Worm (Caenorhabditis elegans) whole organism, early embryonic: ENCODE results near the gene F07F6.4.

Experiments
- B0310.2 ChIP-seq: sonication (generic microtip); optimal IDR thresholded peaks from 2 replicates; lab custom pipeline; 2016; ENCODE audit warnings: mild to moderate bottlenecking, missing genetic modification characterization, missing compliant biosample characterization
- F13C5.2 ChIP-seq: sonication (generic microtip); optimal IDR thresholded peaks from 2 replicates; lab custom pipeline; 2017; ENCODE audit warnings: mild to moderate bottlenecking, missing genetic modification characterization, inconsistent platforms, missing compliant biosample characterization
- aly-1 ChIP-seq: sonication (generic microtip); optimal IDR thresholded peaks from 2 replicates; lab custom pipeline; 2016; ENCODE audit warnings: missing genetic modification characterization, missing compliant biosample characterization
- ama-1 ChIP-seq: fragments of 150-350 bp; optimal IDR thresholded peaks from 2 replicates; lab custom pipeline; 2014
- ceh-13 ChIP-seq: fragments of 200-800 bp; sonication (Bioruptor generic); optimal IDR thresholded peaks from 2 replicates; lab custom pipeline; 2018; ENCODE audit warnings: mild to moderate bottlenecking, missing genetic modification characterization, missing compliant biosample characterization
- ceh-36 ChIP-seq: sonication (generic microtip); optimal IDR thresholded peaks from 2 replicates; lab custom pipeline; 2016; ENCODE audit warnings: missing genetic modification characterization, inconsistent platforms, missing compliant biosample characterization
- ets-7 ChIP-seq: sonication (generic microtip); optimal IDR thresholded peaks from 2 replicates; lab custom pipeline; 2016; ENCODE audit warnings: missing genotype, missing genetic modification characterization, missing compliant biosample characterization
- flt-1 ChIP-seq: fragments of 200-800 bp; sonication (Bioruptor generic); IDR thresholded peaks from 2 replicates; pipeline ENCODE4 v1.3.6; 2022; ENCODE audit warnings: missing genetic modification characterization, missing compliant biosample characterization
- hmbx-1 ChIP-seq: sonication (generic microtip); optimal IDR thresholded peaks from 2 replicates; lab custom pipeline; 2016; ENCODE audit warnings: mild to moderate bottlenecking, missing genetic modification characterization, missing compliant biosample characterization
- hmg-4 ChIP-seq: fragments of 200-800 bp; sonication (Bioruptor generic); optimal IDR thresholded peaks from 2 replicates; lab custom pipeline; 2018; ENCODE audit warnings: mild to moderate bottlenecking, missing genetic modification characterization, missing compliant biosample characterization
- hnd-1 ChIP-seq: sonication (generic microtip); optimal IDR thresholded peaks from 2 replicates; lab custom pipeline; 2016; ENCODE audit warnings: missing genetic modification characterization, missing compliant biosample characterization
- pes-1 ChIP-seq: fragments of 200-800 bp; sonication (Bioruptor generic); IDR thresholded peaks from 2 replicates; pipeline ENCODE4 v1.3.6; 2022; ENCODE audit warnings: missing genetic modification reagents, missing genetic modification characterization, missing compliant biosample characterization
- scrt-1 ChIP-seq: fragments of 200-800 bp; sonication (Bioruptor generic); IDR thresholded peaks from 2 replicates; pipeline ENCODE4 v1.3.6; 2022; ENCODE audit warnings: missing genetic modification characterization, missing compliant biosample characterization
- sea-1 ChIP-seq: fragments of 200-800 bp; sonication (Bioruptor generic); conservative IDR thresholded peaks from 2 replicates; pipeline ENCODE4 v1.3.6; 2022; ENCODE audit warnings: missing genetic modification characterization, missing compliant biosample characterization
- tbx-11 ChIP-seq: fragments of 200-800 bp; sonication (Bioruptor generic); IDR thresholded peaks from 2 replicates; pipeline ENCODE4 v1.3.6; 2022; ENCODE audit warnings: missing genetic modification characterization, missing compliant biosample characterization
- tbx-37 ChIP-seq: fragments of 200-800 bp; sonication (Bioruptor generic); conservative IDR thresholded peaks from 2 replicates; pipeline ENCODE4 v1.3.6; 2022; ENCODE audit warnings: missing genetic modification reagents, missing genetic modification characterization, missing compliant biosample characterization
- tra-4 ChIP-seq: sonication (generic microtip); optimal IDR thresholded peaks from 2 replicates; lab custom pipeline; 2017; ENCODE audit warnings: missing genetic modification characterization, missing compliant biosample characterization

Gene F07F6.4

DNA sequence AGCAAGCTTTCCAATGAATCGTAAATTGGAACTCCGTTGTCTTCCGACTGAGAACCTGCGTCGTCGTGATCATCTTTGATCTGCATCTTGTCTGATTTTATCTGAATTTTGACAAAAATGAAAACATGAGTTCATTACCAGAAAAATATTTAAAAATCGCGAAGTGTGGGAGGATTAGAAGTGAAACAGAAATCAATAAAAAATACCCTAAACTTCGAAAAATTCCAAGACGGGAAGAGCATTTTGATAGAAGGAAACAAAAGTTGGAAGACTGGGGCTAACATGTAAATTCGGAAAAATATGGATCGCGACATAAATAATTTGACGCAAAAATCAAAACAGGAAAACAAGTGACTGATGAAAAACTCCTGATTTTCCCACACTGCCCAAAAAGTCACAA is 3.7 kb downstream of the F07F6.4 start, which contains the start of gene F07F6.8:
Gene F07F6.8 (minus strand): TSS at position 101 of the 400 bp plus-strand sequence.
- TF ChIP-seq pes-1, result no peak
- no peak for TF ChIP-seq tra-4
- TF ChIP-seq hmbx-1 (tag; lab: Kevin White, UChicago), result no peak
- no peak for TF ChIP-seq tbx-11 (GFP tag; lab: Robert Waterston, UW)
- TF ChIP-seq tbx-37 (GFP tag; lab: Robert Waterston, UW), result no peak
- no peak for TF ChIP-seq B0310.2 (tag; lab: Kevin White, UChicago)
- no peak for TF ChIP-seq hmg-4 (GFP tag; lab: Kevin White, UChicago)
- no peak for TF ChIP-seq hnd-1 (tag; lab: Kevin White, UChicago)
- no peak for TF ChIP-seq F13C5.2 (tag; lab: Kevin White, UChicago)
- no peak for TF ChIP-seq ceh-13 (GFP tag; lab: Kevin White, UChicago)
- no peak for TF ChIP-seq flt-1 (GFP tag; lab: Robert Waterston, UW)
- no peak for TF ChIP-seq aly-1 (tag; lab: Kevin White, UChicago)
- no peak for TF ChIP-seq sea-1 (GFP tag; lab: Robert Waterston, UW)
- no peak for TF ChIP-seq ama-1 (lab: Kevin White, UChicago)
- no peak for TF ChIP-seq ceh-36 (tag; lab: Kevin White, UChicago)
- no peak for TF ChIP-seq ets-7
- TF ChIP-seq scrt-1, result no peak

DNA sequence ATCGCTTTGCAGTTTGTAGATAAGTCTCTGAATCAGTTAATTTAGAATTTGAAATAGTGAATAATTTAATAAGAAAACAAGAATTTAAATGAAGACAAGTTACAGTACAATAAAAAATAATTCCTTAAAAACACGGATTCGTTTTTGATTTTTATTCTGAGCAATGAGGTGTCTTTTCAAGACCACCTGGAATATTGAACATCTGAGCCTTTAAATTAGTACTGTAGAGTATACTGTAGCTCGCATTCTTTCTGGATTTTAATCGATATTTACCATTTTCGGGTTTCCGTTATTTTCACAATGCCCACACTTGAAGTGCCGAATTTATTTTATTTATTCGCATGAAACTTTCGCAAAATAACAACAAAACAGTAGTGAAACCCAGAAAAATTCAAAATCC is 5.5 kb downstream of the F07F6.4 start, which contains the start of gene F07F6.7:
Gene F07F6.7 (minus strand): TSS at position 27 of the 400 bp plus-strand sequence.
- TF ChIP-seq hnd-1 (tag; lab: Kevin White, UChicago) (no peak), scrt-1 (no peak), tra-4 (no peak), hmg-4 (GFP tag; lab: Kevin White, UChicago) (no peak), aly-1 (tag; lab: Kevin White, UChicago) (no peak), flt-1 (GFP tag; lab: Robert Waterston, UW) (no peak), tbx-37 (GFP tag; lab: Robert Waterston, UW) (no peak), ets-7 (no peak), ama-1 (lab: Kevin White, UChicago) (no peak), ceh-36 (tag; lab: Kevin White, UChicago) (no peak), hmbx-1 (tag; lab: Kevin White, UChicago) (no peak), tbx-11 (GFP tag; lab: Robert Waterston, UW) (no peak), ceh-13 (GFP tag; lab: Kevin White, UChicago) (no peak)

DNA sequence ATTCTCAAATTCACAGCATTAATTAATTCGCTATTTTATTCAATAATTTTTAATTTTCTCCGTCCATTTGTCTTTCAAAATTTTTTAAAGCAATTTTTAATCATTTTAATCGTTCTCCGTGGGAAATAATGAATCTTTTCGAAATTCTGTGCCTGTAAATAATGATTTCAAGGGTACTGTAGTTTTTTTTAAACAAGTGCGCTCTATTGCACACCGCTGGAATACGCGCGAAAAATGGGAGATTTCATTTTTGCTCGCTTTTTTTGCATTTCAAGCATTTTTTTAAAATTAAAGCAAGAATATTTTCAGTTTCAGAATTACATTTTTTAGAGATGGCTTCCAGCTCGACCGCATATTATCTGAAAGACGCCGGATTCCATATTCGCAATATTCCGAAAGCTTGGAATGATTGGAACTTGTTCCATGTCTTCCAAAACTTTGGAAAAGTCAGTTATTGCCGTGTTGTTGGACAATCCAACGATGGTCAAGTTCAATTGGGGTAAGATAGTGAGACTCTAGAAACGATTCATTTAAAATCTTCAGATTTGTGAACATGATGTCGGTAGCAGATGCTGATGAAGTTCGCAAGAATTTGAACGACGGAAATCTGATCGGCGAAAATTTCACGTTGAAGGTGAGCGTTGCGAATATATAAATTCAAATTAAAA is 8.3 kb downstream of the F07F6.4 start, which contains the start of gene tofu-6:
Gene tofu-6 (plus strand): TSS at position 302 of the 668 bp plus-strand sequence.
- no peak for TF ChIP-seq tbx-37 (GFP tag; lab: Robert Waterston, UW)
- no peak for TF ChIP-seq hmbx-1 (tag; lab: Kevin White, UChicago)
- TF ChIP-seq ama-1 (lab: Kevin White, UChicago), result peak; percentile 92
- peak; percentile 19 for TF ChIP-seq aly-1 (tag; lab: Kevin White, UChicago)

DNA sequence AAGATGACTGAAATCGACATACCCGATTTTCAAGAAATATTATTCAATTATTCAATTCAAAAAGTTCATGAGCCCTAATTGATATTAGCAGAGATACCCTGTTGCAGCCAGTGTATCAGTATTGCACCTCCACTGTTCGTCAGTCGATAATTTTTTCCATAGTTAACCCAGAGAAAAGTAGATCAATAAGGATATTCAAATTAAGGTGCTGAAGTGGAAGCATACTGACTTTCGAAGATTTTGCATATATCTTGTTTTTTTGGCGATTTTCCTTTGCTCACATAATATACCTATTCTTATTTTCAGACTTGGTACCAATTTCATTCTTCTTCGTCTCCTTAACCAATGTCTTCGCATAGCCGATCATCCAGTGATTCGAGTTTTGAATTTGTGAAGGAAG is 10.4 kb downstream of the F07F6.4 start, which contains the start of gene EEED8.15:
Gene EEED8.15 (plus strand): TSS at position 301 of the 400 bp plus-strand sequence.
- no peak for TF ChIP-seq sea-1 (GFP tag; lab: Robert Waterston, UW)
- no peak for TF ChIP-seq ceh-36 (tag; lab: Kevin White, UChicago)
- no peak for TF ChIP-seq tra-4
- no peak for TF ChIP-seq flt-1 (GFP tag; lab: Robert Waterston, UW)
- no peak for TF ChIP-seq aly-1 (tag; lab: Kevin White, UChicago)
- no peak for TF ChIP-seq scrt-1
- TF ChIP-seq F13C5.2 (tag; lab: Kevin White, UChicago), result no peak
- TF ChIP-seq pes-1, result no peak
- no peak for TF ChIP-seq hmg-4 (GFP tag; lab: Kevin White, UChicago)
- TF ChIP-seq tbx-37 (GFP tag; lab: Robert Waterston, UW), result no peak
- TF ChIP-seq hnd-1 (tag; lab: Kevin White, UChicago), result no peak
- no peak for TF ChIP-seq tbx-11 (GFP tag; lab: Robert Waterston, UW)
- TF ChIP-seq ets-7, result no peak
- TF ChIP-seq ama-1 (lab: Kevin White, UChicago), result no peak
- no peak for TF ChIP-seq hmbx-1 (tag; lab: Kevin White, UChicago)
- no peak for TF ChIP-seq B0310.2 (tag; lab: Kevin White, UChicago)
- TF ChIP-seq ceh-13 (GFP tag; lab: Kevin White, UChicago), result no peak

DNA sequence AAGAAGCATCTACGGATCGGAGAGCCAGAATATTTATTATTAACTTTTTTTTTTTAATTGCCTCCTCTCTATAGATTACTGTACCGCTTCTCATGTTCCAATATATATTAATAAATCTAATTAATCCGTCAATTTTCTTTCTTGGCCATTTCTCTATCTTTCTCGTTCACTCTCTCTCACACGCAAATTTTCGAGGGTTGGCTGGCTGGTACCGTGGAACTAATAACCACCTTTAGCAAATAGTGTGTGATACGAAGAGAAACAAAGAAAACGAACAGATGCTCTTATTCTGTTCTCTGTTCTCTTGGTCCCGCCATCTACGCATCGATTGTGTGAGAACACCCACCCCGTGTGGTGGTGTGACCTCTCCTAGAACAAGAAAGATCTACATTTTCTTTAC is 11.1 kb downstream of the F07F6.4 start:
- TF ChIP-seq flt-1 (GFP tag; lab: Robert Waterston, UW) (peak; percentile 3; the same call in 1 of the 2 replicates), sea-1 (GFP tag; lab: Robert Waterston, UW) (0 out of 2 replicates have a peak, but pooled peaks have one; percentile 10), tra-4 (no peak)

DNA sequence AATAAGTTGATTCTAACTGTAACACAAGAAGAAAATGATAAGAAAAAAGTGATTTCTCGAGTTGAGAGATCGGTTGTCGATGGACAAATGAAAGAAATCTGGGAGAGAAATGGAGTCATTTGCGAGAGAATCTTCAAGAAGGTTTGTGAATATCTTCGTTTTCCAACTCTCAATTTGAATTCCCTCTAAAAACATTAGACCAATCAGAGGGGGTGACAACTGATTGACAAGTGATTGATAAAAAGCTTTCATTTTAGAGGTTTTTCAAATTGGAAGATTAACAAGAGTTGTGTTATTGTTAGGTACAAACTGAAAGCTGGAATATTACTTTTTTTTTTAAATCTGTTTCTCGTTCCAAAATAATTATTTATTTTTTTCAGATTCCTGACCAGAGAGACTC is 11.5 kb downstream of the F07F6.4 start:
- TF ChIP-seq ama-1 (lab: Kevin White, UChicago), result no peak
- TF ChIP-seq tra-4, result no peak
- no peak for TF ChIP-seq F13C5.2 (tag; lab: Kevin White, UChicago)
- TF ChIP-seq pes-1, result no peak

DNA sequence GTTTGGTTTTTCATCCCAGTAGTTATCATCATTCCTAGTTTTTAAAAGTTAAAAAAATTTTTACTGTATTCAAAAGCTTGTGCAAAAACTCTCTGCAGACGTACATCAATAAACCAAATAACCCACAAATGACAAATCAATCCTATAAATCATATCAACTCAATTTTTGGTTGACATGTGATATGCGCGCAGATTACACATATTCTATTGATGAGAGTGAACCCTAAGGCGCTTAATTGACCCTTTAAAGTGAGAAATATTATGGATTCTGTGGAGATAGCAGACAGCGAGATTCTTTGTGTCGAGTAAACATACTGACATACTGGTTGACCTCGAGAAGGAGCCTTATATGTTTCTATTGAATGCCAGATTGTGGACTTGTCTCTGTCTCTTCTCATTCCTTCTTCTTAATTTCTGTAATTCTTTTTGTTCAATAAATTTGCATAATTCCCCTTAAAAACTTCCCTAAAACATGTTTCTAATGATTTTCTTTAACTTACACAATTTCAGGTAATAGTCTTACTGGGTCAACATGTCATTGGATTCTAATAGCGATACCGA is 13.1 kb downstream of the F07F6.4 start, which contains the start of gene EEED8.2:
Gene EEED8.2 (plus strand): TSS at position 511 of the 561 bp plus-strand sequence.
- TF ChIP-seq ama-1 (lab: Kevin White, UChicago) (no peak), tbx-37 (GFP tag; lab: Robert Waterston, UW) (no peak), B0310.2 (tag; lab: Kevin White, UChicago) (no peak), tbx-11 (GFP tag; lab: Robert Waterston, UW) (no peak), aly-1 (tag; lab: Kevin White, UChicago) (no peak)
